Fruit fly (Drosophila melanogaster) Kc167 (cell line): Measurements from ENCODE around the gene Hap40.

Experiments
- Myc ChIP-seq: fragments of >200 bp; optimal IDR thresholded peaks from 2 replicates; lab custom pipeline; 2017; ENCODE audit warnings: missing external identifiers
- Sin3A ChIP-seq: fragments of >200 bp; optimal IDR thresholded peaks from 2 replicates; lab custom pipeline; 2018; ENCODE audit warnings: missing external identifiers
- h ChIP-seq: fragments of >200 bp; optimal IDR thresholded peaks from 3 replicates; lab custom pipeline; 2018; ENCODE audit warnings: missing external identifiers
- insv ChIP-seq: fragments of >200 bp; optimal IDR thresholded peaks from 3 replicates; lab custom pipeline; 2018; ENCODE audit warnings: missing external identifiers
- psq ChIP-seq: fragments of >200 bp; optimal IDR thresholded peaks from 2 replicates; lab custom pipeline; 2017; ENCODE audit warnings: missing external identifiers
- ttk ChIP-seq: sonication (Bioruptor generic); optimal IDR thresholded peaks from 2 replicates; lab custom pipeline; 2017; ENCODE audit warnings: missing external identifiers

The Hap40 gene

dm6 chrX:15745905-15746681 lies 42.2 kb downstream of the Hap40 start, which contains the start of the genes CG8944 and CCT6:
Gene CG8944 (minus strand): TSS chrX:15746231.
Gene CCT6 (plus strand): TSS chrX:15746648.
- TF ChIP-seq ttk (lab: Kevin White, UChicago): no peak
- TF ChIP-seq psq (lab: Kevin White, UChicago): no peak
- no peak for TF ChIP-seq Sin3A
- no peak for TF ChIP-seq h (lab: Kevin White, UChicago)
- no peak for TF ChIP-seq insv (lab: Kevin White, UChicago)
- TF ChIP-seq Myc (lab: Kevin White, UChicago): no peak

- TF ChIP-seq ttk (lab: Kevin White, UChicago): no peak
- no peak for TF ChIP-seq Sin3A
- TF ChIP-seq h (lab: Kevin White, UChicago): no peak
- TF ChIP-seq insv (lab: Kevin White, UChicago): no peak
- no peak for TF ChIP-seq psq (lab: Kevin White, UChicago)
- no peak for TF ChIP-seq Myc (lab: Kevin White, UChicago)
Observed at dm6 chrX:15746682-15747196, 42.8 kb downstream of the Hap40 start.

- TF ChIP-seq h (lab: Kevin White, UChicago) (no peak), ttk (lab: Kevin White, UChicago) (no peak), Myc (lab: Kevin White, UChicago) (no peak), Sin3A (no peak), insv (lab: Kevin White, UChicago) (no peak), psq (lab: Kevin White, UChicago) (no peak)
Observed at dm6 chrX:15748945-15749344, 45.0 kb downstream of the Hap40 start, which contains the start of gene Mvd. Gene Mvd (plus strand): TSS chrX:15749166.
